Worm (Caenorhabditis elegans): ENCODE measurements around the gene aqp-1.

The aqp-1 gene

ce11 chrII:7208184-7208583, 30.0 kb downstream of the aqp-1 start, which contains the start of gene dhs-7:
Gene dhs-7 (minus strand): TSS chrII:7208460.
- no peak for TF ChIP-seq ztf-29 (GFP tag; IDR thresholded peaks at IDR 0.05)
- no peak for TF ChIP-seq ztf-23 (GFP tag; IDR thresholded peaks at IDR 0.05)
- TF ChIP-seq tab-1 (GFP tag; IDR thresholded peaks at IDR 0.05) = no peak
- TF ChIP-seq flt-1 (GFP tag; IDR thresholded peaks at IDR 0.05) = no peak
- TF ChIP-seq T22C8.4 (GFP tag; IDR thresholded peaks at IDR 0.05) = no peak
- TF ChIP-seq klf-2 (GFP tag; conservative IDR thresholded peaks at IDR 0.05) = no peak
- no peak for TF ChIP-seq cog-1 (tag; optimal IDR thresholded peaks at IDR 0.05)
- no peak for TF ChIP-seq ref-1 (GFP tag; conservative IDR thresholded peaks at IDR 0.05)
- TF ChIP-seq med-1 (GFP tag; optimal IDR thresholded peaks at IDR 0.05; ENCODE audit: insufficient read depth) = no peak

- TF ChIP-seq tab-1 (GFP tag; IDR thresholded peaks at IDR 0.05) (no peak), T22C8.4 (GFP tag; IDR thresholded peaks at IDR 0.05) (no peak), flt-1 (GFP tag; IDR thresholded peaks at IDR 0.05) (no peak), med-1 (GFP tag; optimal IDR thresholded peaks at IDR 0.05; ENCODE audit: insufficient read depth) (no peak), ztf-29 (GFP tag; IDR thresholded peaks at IDR 0.05) (no peak), ztf-23 (GFP tag; IDR thresholded peaks at IDR 0.05) (no peak), cog-1 (tag; optimal IDR thresholded peaks at IDR 0.05) (no peak), klf-2 (GFP tag; conservative IDR thresholded peaks at IDR 0.05) (no peak), ref-1 (GFP tag; conservative IDR thresholded peaks at IDR 0.05) (no peak)
Measured at ce11 chrII:7207649-7208048, 30.5 kb downstream of the aqp-1 start.

- TF ChIP-seq flt-1 (GFP tag; IDR thresholded peaks at IDR 0.05) = no peak
- no peak for TF ChIP-seq cog-1 (tag; optimal IDR thresholded peaks at IDR 0.05)
- no peak for TF ChIP-seq klf-2 (GFP tag; conservative IDR thresholded peaks at IDR 0.05)
- TF ChIP-seq med-1 (GFP tag; optimal IDR thresholded peaks at IDR 0.05; ENCODE audit: insufficient read depth) = no peak
- TF ChIP-seq T22C8.4 (GFP tag; IDR thresholded peaks at IDR 0.05) = no peak
- TF ChIP-seq ztf-29 (GFP tag; IDR thresholded peaks at IDR 0.05) = no peak
- no peak for TF ChIP-seq ztf-23 (GFP tag; IDR thresholded peaks at IDR 0.05)
- no peak for TF ChIP-seq tab-1 (GFP tag; IDR thresholded peaks at IDR 0.05)
- no peak for TF ChIP-seq ref-1 (GFP tag; conservative IDR thresholded peaks at IDR 0.05)
Measured at ce11 chrII:7205388-7205787, 32.8 kb downstream of the aqp-1 start, which contains the start of gene srd-59. Gene srd-59 (plus strand): TSS chrII:7205688.

- TF ChIP-seq cog-1 (tag; optimal IDR thresholded peaks at IDR 0.05) (no peak), flt-1 (GFP tag; IDR thresholded peaks at IDR 0.05) (no peak), T22C8.4 (GFP tag; IDR thresholded peaks at IDR 0.05) (no peak), ref-1 (GFP tag; conservative IDR thresholded peaks at IDR 0.05) (no peak), med-1 (GFP tag; optimal IDR thresholded peaks at IDR 0.05; ENCODE audit: insufficient read depth) (no peak), klf-2 (GFP tag; conservative IDR thresholded peaks at IDR 0.05) (no peak)
Measured at ce11 chrII:7204951-7205350, 33.2 kb downstream of the aqp-1 start, which contains the start of gene srd-58. Gene srd-58 (minus strand): TSS chrII:7205051.

ce11 chrII:7203110-7203509, 35.0 kb downstream of the aqp-1 start, which contains the start of gene srd-56:
Gene srd-56 (minus strand): TSS chrII:7203210.
- no peak for TF ChIP-seq cog-1 (tag; optimal IDR thresholded peaks at IDR 0.05)
- TF ChIP-seq T22C8.4 (GFP tag; IDR thresholded peaks at IDR 0.05) = no peak

ce11 chrII:7200051-7200599, 38.0 kb downstream of the aqp-1 start, which contains the start of gene pcrg-1:
Gene pcrg-1 (plus strand): TSS chrII:7200549.
- TF ChIP-seq T22C8.4 (GFP tag; IDR thresholded peaks at IDR 0.05) (peak; percentile 92), ztf-29 (GFP tag; IDR thresholded peaks at IDR 0.05) (peak; percentile 85), klf-2 (GFP tag; conservative IDR thresholded peaks at IDR 0.05) (peak; percentile 86), ref-1 (GFP tag; conservative IDR thresholded peaks at IDR 0.05) (peak; percentile 82), flt-1 (GFP tag; IDR thresholded peaks at IDR 0.05) (peak; percentile 95), tab-1 (GFP tag; IDR thresholded peaks at IDR 0.05) (peak; percentile 96), med-1 (GFP tag; optimal IDR thresholded peaks at IDR 0.05; ENCODE audit: insufficient read depth) (peak; percentile 61), cog-1 (tag; optimal IDR thresholded peaks at IDR 0.05) (peak; percentile 74), ztf-23 (GFP tag; IDR thresholded peaks at IDR 0.05) (peak; percentile 94)

ce11 chrII:7199308-7199707, 38.8 kb downstream of the aqp-1 start, which contains the start of gene E04F6.6:
Gene E04F6.6 (minus strand): TSS chrII:7199565.
- no peak for TF ChIP-seq tab-1 (GFP tag; IDR thresholded peaks at IDR 0.05)

ce11 chrII:7197434-7197833, 40.7 kb downstream of the aqp-1 start:
- TF ChIP-seq flt-1 (GFP tag; IDR thresholded peaks at IDR 0.05) (no peak), ref-1 (GFP tag; conservative IDR thresholded peaks at IDR 0.05) (no peak), ztf-29 (GFP tag; IDR thresholded peaks at IDR 0.05) (no peak), ztf-23 (GFP tag; IDR thresholded peaks at IDR 0.05) (no peak), med-1 (GFP tag; optimal IDR thresholded peaks at IDR 0.05; ENCODE audit: insufficient read depth) (no peak), T22C8.4 (GFP tag; IDR thresholded peaks at IDR 0.05) (no peak)

- TF ChIP-seq T22C8.4 (GFP tag; IDR thresholded peaks at IDR 0.05) (no peak), ztf-23 (GFP tag; IDR thresholded peaks at IDR 0.05) (no peak), klf-2 (GFP tag; conservative IDR thresholded peaks at IDR 0.05) (no peak), ztf-29 (GFP tag; IDR thresholded peaks at IDR 0.05) (no peak), ref-1 (GFP tag; conservative IDR thresholded peaks at IDR 0.05) (no peak), cog-1 (tag; optimal IDR thresholded peaks at IDR 0.05) (no peak), med-1 (GFP tag; optimal IDR thresholded peaks at IDR 0.05; ENCODE audit: insufficient read depth) (no peak), tab-1 (GFP tag; IDR thresholded peaks at IDR 0.05) (no peak), flt-1 (GFP tag; IDR thresholded peaks at IDR 0.05) (no peak)
Measured at ce11 chrII:7196040-7196439, 42.1 kb downstream of the aqp-1 start, which contains the start of gene maoc-1. Gene maoc-1 (plus strand): TSS chrII:7196276.

- no peak for TF ChIP-seq T22C8.4 (GFP tag; IDR thresholded peaks at IDR 0.05)
- no peak for TF ChIP-seq ztf-23 (GFP tag; IDR thresholded peaks at IDR 0.05)
- no peak for TF ChIP-seq klf-2 (GFP tag; conservative IDR thresholded peaks at IDR 0.05)
- no peak for TF ChIP-seq flt-1 (GFP tag; IDR thresholded peaks at IDR 0.05)
- no peak for TF ChIP-seq ref-1 (GFP tag; conservative IDR thresholded peaks at IDR 0.05)
- TF ChIP-seq ztf-29 (GFP tag; IDR thresholded peaks at IDR 0.05) = no peak
- no peak for TF ChIP-seq med-1 (GFP tag; optimal IDR thresholded peaks at IDR 0.05; ENCODE audit: insufficient read depth)
- no peak for TF ChIP-seq cog-1 (tag; optimal IDR thresholded peaks at IDR 0.05)
- no peak for TF ChIP-seq tab-1 (GFP tag; IDR thresholded peaks at IDR 0.05)
Measured at ce11 chrII:7195541-7195940, 42.6 kb downstream of the aqp-1 start, which contains the start of gene acdh-12. Gene acdh-12 (minus strand): TSS chrII:7195641.
